Fruit fly (Drosophila melanogaster): ENCODE results near the gene RagA-B.

Gene RagA-B

DNA sequence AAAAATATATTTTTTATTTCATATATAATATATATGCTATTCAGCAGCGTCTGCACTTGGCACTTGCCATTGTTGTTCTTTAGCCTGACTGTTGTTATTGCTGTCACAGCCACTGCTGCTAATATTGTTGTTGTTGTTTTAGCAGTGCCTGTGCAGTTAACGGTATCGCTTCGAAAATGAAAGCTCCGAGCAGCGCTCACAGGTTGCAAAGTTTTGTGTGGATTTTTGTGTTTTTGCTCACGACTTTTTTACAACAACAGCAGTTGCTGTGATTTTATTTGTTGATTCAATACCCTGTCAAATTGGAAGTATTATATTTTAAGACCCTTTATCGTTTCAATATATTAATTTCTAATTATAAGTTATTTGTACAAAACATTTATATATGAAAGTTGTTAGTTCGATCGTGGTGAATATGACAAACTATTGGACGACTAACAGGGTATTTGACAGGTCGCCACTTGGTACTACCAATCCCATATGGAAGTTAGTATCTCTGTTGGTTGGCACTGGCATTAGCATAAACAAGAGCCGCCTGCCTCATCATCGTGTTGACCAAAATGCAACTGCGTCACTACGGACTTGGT lies 20.3 kb downstream of the RagA-B start:
- no peak for TF ChIP-seq CG2199 (GFP tag; IDR thresholded peaks at IDR 0.05)
- TF ChIP-seq fu2 (GFP tag; optimal IDR thresholded peaks at IDR 0.05) = no peak
- TF ChIP-seq CG12391 (tag; optimal IDR thresholded peaks at IDR 0.05) = peak; percentile 53
- TF ChIP-seq Xbp1 (GFP tag; optimal IDR thresholded peaks at IDR 0.05) = peak; percentile 32
- TF ChIP-seq CG15514 (GFP tag; optimal IDR thresholded peaks at IDR 0.05) = no peak
- no peak for TF ChIP-seq Rx (GFP tag; IDR thresholded peaks at IDR 0.05)
- no peak for TF ChIP-seq wdn (GFP tag; IDR thresholded peaks at IDR 0.05)
- TF ChIP-seq Camta (GFP tag; optimal IDR thresholded peaks at IDR 0.05) = no peak
- TF ChIP-seq CG4404 (GFP tag; IDR thresholded peaks at IDR 0.05) = no peak
- TF ChIP-seq Meics (GFP tag; optimal IDR thresholded peaks at IDR 0.05) = no peak
- TF ChIP-seq CG11093 (GFP tag; IDR thresholded peaks at IDR 0.05) = no peak
- TF ChIP-seq D19B (GFP tag; optimal IDR thresholded peaks at IDR 0.05) = no peak
- no peak for TF ChIP-seq HHEX (GFP tag; optimal IDR thresholded peaks at IDR 0.05)
- TF ChIP-seq cwo (GFP tag; optimal IDR thresholded peaks at IDR 0.05) = no peak
- TF ChIP-seq Atf-2 (GFP tag; optimal IDR thresholded peaks at IDR 0.05) = no peak
- TF ChIP-seq prd (optimal IDR thresholded peaks at IDR 0.05) = no peak
- peak; percentile 55; the same call in 2 of the 3 replicates for TF ChIP-seq prd (GFP tag; IDR thresholded peaks at IDR 0.05)
- no peak for TF ChIP-seq CG15479 (GFP tag; optimal IDR thresholded peaks at IDR 0.05)
- no peak for TF ChIP-seq fd102C (GFP tag; optimal IDR thresholded peaks at IDR 0.05)
- TF ChIP-seq fd96Cb (tag; optimal IDR thresholded peaks at IDR 0.05) = peak; percentile 51
- no peak for TF ChIP-seq Adf1 (GFP tag; IDR thresholded peaks at IDR 0.05)
- TF ChIP-seq pnt (GFP tag; optimal IDR thresholded peaks at IDR 0.05) = no peak
- no peak for TF ChIP-seq crp (GFP tag; optimal IDR thresholded peaks at IDR 0.05)
- no peak for TF ChIP-seq CG34224 (GFP tag; IDR thresholded peaks at IDR 0.05; ENCODE audit: partially characterized antibody)
- no peak for TF ChIP-seq sob (GFP tag; IDR thresholded peaks at IDR 0.05)
- no peak for TF ChIP-seq Jarid2 (GFP tag; optimal IDR thresholded peaks at IDR 0.05)
- TF ChIP-seq CG9727 (GFP tag; optimal IDR thresholded peaks at IDR 0.05) = no peak
- no peak for TF ChIP-seq B-H2 (GFP tag; optimal IDR thresholded peaks at IDR 0.05)
- TF ChIP-seq HmgD (GFP tag; optimal IDR thresholded peaks at IDR 0.05) = no peak
- no peak for TF ChIP-seq klu (GFP tag; IDR thresholded peaks at IDR 0.05)
- TF ChIP-seq CG10267 (tag; optimal IDR thresholded peaks at IDR 0.05) = peak; percentile 17
- TF ChIP-seq usp (GFP tag; optimal IDR thresholded peaks at IDR 0.05) = no peak
- TF ChIP-seq jigr1 (GFP tag; IDR thresholded peaks at IDR 0.05) = no peak
- peak; percentile 20 for TF ChIP-seq CG15269 (tag; optimal IDR thresholded peaks at IDR 0.05)
- TF ChIP-seq bigmax (GFP tag; optimal IDR thresholded peaks at IDR 0.05) = no peak
- no peak for TF ChIP-seq CG6765 (GFP tag; optimal IDR thresholded peaks at IDR 0.05)
- no peak for TF ChIP-seq NC2α (GFP tag; optimal IDR thresholded peaks at IDR 0.05)
- TF ChIP-seq row (GFP tag; IDR thresholded peaks at IDR 0.05) = peak; percentile 51; the same call in 2 of the 3 replicates
- no peak for TF ChIP-seq dati (GFP tag; IDR thresholded peaks at IDR 0.05)
- no peak for TF ChIP-seq ERR (GFP tag; optimal IDR thresholded peaks at IDR 0.05)
- no peak; the same call in 1 of the 2 replicates for TF ChIP-seq sisA (GFP tag; IDR thresholded peaks at IDR 0.05)
- TF ChIP-seq CG8359 (GFP tag; optimal IDR thresholded peaks at IDR 0.05; ENCODE audit: borderline replicate concordance) = no peak
- no peak for TF ChIP-seq chm (GFP tag; IDR thresholded peaks at IDR 0.05)
- TF ChIP-seq fru (optimal IDR thresholded peaks at IDR 0.05) = no peak
- TF ChIP-seq CTCF (GFP tag; optimal IDR thresholded peaks at IDR 0.05) = no peak
- peak; percentile 35 for TF ChIP-seq CG8924 (tag; optimal IDR thresholded peaks at IDR 0.05)
- no peak for TF ChIP-seq CG3995 (GFP tag; optimal IDR thresholded peaks at IDR 0.05)
- TF ChIP-seq Lim3 (GFP tag; IDR thresholded peaks at IDR 0.05) = no peak
- TF ChIP-seq mld (GFP tag; IDR thresholded peaks at IDR 0.05; ENCODE audit: partially characterized antibody) = no peak
- TF ChIP-seq Dad (GFP tag; optimal IDR thresholded peaks at IDR 0.05) = no peak
- TF ChIP-seq Gug (GFP tag; IDR thresholded peaks at IDR 0.05) = no peak
- peak; percentile 69 for TF ChIP-seq tgo (GFP tag; IDR thresholded peaks at IDR 0.05)
